Worm (Caenorhabditis elegans): ENCODE results near the gene nphp-2.
A peak's percentile ranks its signal among the peaks of the same experiment; 100 is the strongest.

- peak; percentile 33 for TF ChIP-seq nhr-77 (tag; optimal IDR thresholded peaks at IDR 0.05)
- TF ChIP-seq ama-1 (optimal IDR thresholded peaks at IDR 0.05): no peak
- no peak for TF ChIP-seq ZK546.5 (tag; optimal IDR thresholded peaks at IDR 0.05)
- TF ChIP-seq aly-2 (tag; optimal IDR thresholded peaks at IDR 0.05): no peak
- TF ChIP-seq hlh-30 (tag; optimal IDR thresholded peaks at IDR 0.05; ENCODE audit: insufficient read depth): no peak
- TF ChIP-seq unc-62 (GFP tag; optimal IDR thresholded peaks at IDR 0.05 in 1 of 2): no peak
- no peak for TF ChIP-seq unc-62 (tag; optimal IDR thresholded peaks at IDR 0.05)
- TF ChIP-seq pqm-1 (tag; optimal IDR thresholded peaks at IDR 0.05): peak; percentile 92
- no peak for TF ChIP-seq ztf-11 (tag; optimal IDR thresholded peaks at IDR 0.05)
- TF ChIP-seq daf-8 (GFP tag; IDR thresholded peaks at IDR 0.05): no peak
- no peak for TF ChIP-seq zip-11 (GFP tag; IDR thresholded peaks at IDR 0.05)
- TF ChIP-seq lin-39 (tag; optimal IDR thresholded peaks at IDR 0.05): no peak
- TF ChIP-seq ceh-82 (tag; optimal IDR thresholded peaks at IDR 0.05): no peak
Measured at ce11 chrV:1883131-1883530, 12.5 kb upstream of the nphp-2 start.
